Fruit fly (Drosophila melanogaster): ENCODE measurements around the gene Gbs-70E.

DNA sequence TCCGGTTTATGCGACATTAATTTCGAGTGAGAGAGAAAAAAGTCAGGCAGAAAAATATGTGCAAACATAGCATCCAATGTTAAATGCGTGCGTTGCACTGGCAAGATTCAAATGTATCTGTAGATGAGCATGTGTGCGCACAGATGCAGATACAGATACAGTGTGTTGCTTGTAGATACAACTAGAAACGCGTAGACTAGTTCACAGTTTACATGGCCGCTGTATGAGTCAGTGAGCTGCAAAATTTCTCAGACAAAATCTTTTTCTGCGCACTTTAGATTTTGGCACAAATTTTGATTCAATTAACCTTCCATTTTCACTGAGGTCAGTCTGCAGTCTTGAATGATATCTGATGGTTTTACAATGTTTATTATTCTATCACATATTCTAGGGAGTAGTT, 5.4 kb upstream of the Gbs-70E start:
- no peak for TF ChIP-seq pan (optimal IDR thresholded peaks at IDR 0.05)
- no peak for TF ChIP-seq Mio (GFP tag; optimal IDR thresholded peaks at IDR 0.05)
- no peak for TF ChIP-seq Sp1 (GFP tag; optimal IDR thresholded peaks at IDR 0.05)
- no peak for TF ChIP-seq Hr78 (GFP tag; optimal IDR thresholded peaks at IDR 0.05)
- TF ChIP-seq CG9705 (GFP tag; optimal IDR thresholded peaks at IDR 0.05): no peak
- no peak for TF ChIP-seq usp (GFP tag; optimal IDR thresholded peaks at IDR 0.05)
- no peak for TF ChIP-seq sv (GFP tag; optimal IDR thresholded peaks at IDR 0.05)
- TF ChIP-seq sage (GFP tag; optimal IDR thresholded peaks at IDR 0.05): no peak

Measured in whole organism, wandering third instar larva.